Fruit fly (Drosophila melanogaster): ENCODE results near the gene fy.

Gene fy

DNA sequence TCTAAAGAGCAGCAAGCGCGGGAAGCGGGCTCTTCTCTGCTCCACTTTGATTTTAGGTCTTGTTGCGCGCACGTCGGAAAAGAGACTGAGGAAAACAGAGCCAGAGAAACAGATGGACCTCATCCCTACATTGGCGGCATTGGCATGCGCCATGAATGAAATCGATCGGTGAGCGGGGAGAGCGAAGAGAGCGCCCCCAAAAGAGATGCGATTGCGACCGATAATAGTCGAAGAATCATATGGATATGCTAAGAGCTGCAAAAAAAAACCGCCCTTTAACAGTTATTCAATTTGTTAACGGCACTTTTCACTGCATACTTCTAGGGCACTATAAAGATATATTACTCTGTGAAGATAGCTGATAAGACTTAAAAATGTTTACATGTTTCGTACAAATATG is 30.4 kb upstream of the fy start, which contains the start of gene grk (continued):
- no peak for TF ChIP-seq CG10654 (GFP tag; optimal IDR thresholded peaks at IDR 0.05)
- no peak for TF ChIP-seq CG1529 (GFP tag; optimal IDR thresholded peaks at IDR 0.05)
- TF ChIP-seq CG34224 (GFP tag; IDR thresholded peaks at IDR 0.05; ENCODE audit: partially characterized antibody) = peak; percentile 34; the same call in 1 of the 3 replicates
- no peak for TF ChIP-seq Ada2b (GFP tag; IDR thresholded peaks at IDR 0.05)
- peak; percentile 16 for TF ChIP-seq nom (GFP tag; optimal IDR thresholded peaks at IDR 0.05)
- TF ChIP-seq CG2199 (GFP tag; IDR thresholded peaks at IDR 0.05) = peak; percentile 78; the same call in 2 of the 3 replicates
- TF ChIP-seq sna (GFP tag; IDR thresholded peaks at IDR 0.05; ENCODE audit: partially characterized antibody) = no peak
- TF ChIP-seq emc (GFP tag; optimal IDR thresholded peaks at IDR 0.05) = no peak
- TF ChIP-seq CG18599 (GFP tag; optimal IDR thresholded peaks at IDR 0.05) = no peak
- TF ChIP-seq B-H1 (GFP tag; IDR thresholded peaks at IDR 0.05) = no peak
- no peak for TF ChIP-seq ara (GFP tag; IDR thresholded peaks at IDR 0.05)
- TF ChIP-seq CG10543 (GFP tag; optimal IDR thresholded peaks at IDR 0.05) = no peak
- no peak for TF ChIP-seq CG12769 (tag; optimal IDR thresholded peaks at IDR 0.05)
- no peak for TF ChIP-seq fd96Cb (tag; optimal IDR thresholded peaks at IDR 0.05)
- TF ChIP-seq HmgZ (tag; optimal IDR thresholded peaks at IDR 0.05) = no peak
- TF ChIP-seq bab2 (GFP tag; optimal IDR thresholded peaks at IDR 0.05) = no peak
- 0 out of 3 replicates have a peak, but pooled peaks have one; percentile 45 for TF ChIP-seq Opbp (GFP tag; IDR thresholded peaks at IDR 0.05; ENCODE audit: partially characterized antibody)
- no peak for TF ChIP-seq pfk (GFP tag; optimal IDR thresholded peaks at IDR 0.05)
- TF ChIP-seq Deaf1 (tag; optimal IDR thresholded peaks at IDR 0.05) = no peak
- TF ChIP-seq Trl (optimal IDR thresholded peaks at IDR 0.05) = peak; percentile 55 to 60
- no peak for TF ChIP-seq Trl (GFP tag; optimal IDR thresholded peaks at IDR 0.05)
- TF ChIP-seq nerfin-2 (GFP tag; IDR thresholded peaks at IDR 0.05; ENCODE audit: partially characterized antibody) = no peak
- TF ChIP-seq CG32772 (GFP tag; IDR thresholded peaks at IDR 0.05) = no peak
- TF ChIP-seq CG33213 (GFP tag; optimal IDR thresholded peaks at IDR 0.05) = no peak
- TF ChIP-seq Oaz (GFP tag; IDR thresholded peaks at IDR 0.05) = no peak
- no peak for TF ChIP-seq HmgD (GFP tag; optimal IDR thresholded peaks at IDR 0.05)
- no peak for TF ChIP-seq Fer1 (GFP tag; optimal IDR thresholded peaks at IDR 0.05)
- TF ChIP-seq al (GFP tag; IDR thresholded peaks at IDR 0.05) = no peak
- TF ChIP-seq lbe (GFP tag; optimal IDR thresholded peaks at IDR 0.05) = no peak
- no peak for TF ChIP-seq CG2712 (tag; optimal IDR thresholded peaks at IDR 0.05)
- no peak for TF ChIP-seq Chrac-16 (GFP tag; optimal IDR thresholded peaks at IDR 0.05)
- no peak for TF ChIP-seq CG4730 (GFP tag; IDR thresholded peaks at IDR 0.05)
- TF ChIP-seq h (optimal IDR thresholded peaks at IDR 0.05) = no peak
- TF ChIP-seq CG31224 (GFP tag; IDR thresholded peaks at IDR 0.05) = no peak
- TF ChIP-seq CG14965 (GFP tag; optimal IDR thresholded peaks at IDR 0.05; ENCODE audit: borderline replicate concordance) = no peak
- TF ChIP-seq da (GFP tag; optimal IDR thresholded peaks at IDR 0.05) = no peak
- no peak for TF ChIP-seq Rfx (GFP tag; IDR thresholded peaks at IDR 0.05)
- peak; percentile 75 for TF ChIP-seq CG3163 (GFP tag; optimal IDR thresholded peaks at IDR 0.05)
- no peak for TF ChIP-seq D19A (tag; optimal IDR thresholded peaks at IDR 0.05)
- TF ChIP-seq Bteb2 (GFP tag; optimal IDR thresholded peaks at IDR 0.05) = no peak
- no peak for TF ChIP-seq CG9609 (GFP tag; optimal IDR thresholded peaks at IDR 0.05)
- no peak for TF ChIP-seq Drgx (GFP tag; IDR thresholded peaks at IDR 0.05)
- TF ChIP-seq CG16779 (GFP tag; IDR thresholded peaks at IDR 0.05) = no peak
- TF ChIP-seq CG10431 (GFP tag; optimal IDR thresholded peaks at IDR 0.05) = no peak

DNA sequence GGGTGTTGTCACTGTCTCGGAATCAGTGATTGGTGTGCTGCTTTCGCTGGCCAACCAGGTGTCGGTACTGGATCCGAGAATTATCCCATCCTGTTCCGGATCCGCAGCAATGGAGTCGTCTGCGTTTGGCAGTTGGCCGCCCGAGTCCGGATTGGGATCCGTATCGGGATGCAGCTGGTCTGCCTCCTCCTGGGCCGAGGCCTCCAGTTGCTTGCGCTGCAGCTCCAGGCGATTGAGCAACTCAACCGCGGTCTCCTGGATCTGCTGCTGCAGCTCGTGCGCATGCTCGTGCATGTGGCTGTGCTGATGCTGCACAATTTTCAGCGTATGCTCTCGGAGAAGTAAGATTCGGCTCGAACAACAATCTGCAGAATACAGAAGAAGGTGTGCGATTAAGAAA is 29.1 kb upstream of the fy start:
- TF ChIP-seq insv (GFP tag; optimal IDR thresholded peaks at IDR 0.05) = no peak
- TF ChIP-seq ewg (GFP tag; optimal IDR thresholded peaks at IDR 0.05) = peak; percentile 16
- 0 out of 2 replicates have a peak, but pooled peaks have one; percentile 19 for TF ChIP-seq sisA (GFP tag; IDR thresholded peaks at IDR 0.05)
- 0 out of 2 replicates have a peak, but pooled peaks have one; percentile 12 for TF ChIP-seq sob (GFP tag; IDR thresholded peaks at IDR 0.05)
- TF ChIP-seq so (GFP tag; IDR thresholded peaks at IDR 0.05) = 0 out of 3 replicates have a peak, but pooled peaks have one; percentile 11
- 0 out of 2 replicates have a peak, but pooled peaks have one; percentile 15 for TF ChIP-seq ara (GFP tag; IDR thresholded peaks at IDR 0.05)
- TF ChIP-seq Ssrp (tag; optimal IDR thresholded peaks at IDR 0.05) = no peak
- peak; percentile 91 for TF ChIP-seq Ets65A (GFP tag)
- no peak for TF ChIP-seq CG6175 (GFP tag; IDR thresholded peaks at IDR 0.05)
- TF ChIP-seq CG3726 (GFP tag; IDR thresholded peaks at IDR 0.05) = 0 out of 3 replicates have a peak, but pooled peaks have one; percentile 25
